Fruit fly (Drosophila melanogaster): Measurements from ENCODE around the gene croc.

Gene croc

DNA sequence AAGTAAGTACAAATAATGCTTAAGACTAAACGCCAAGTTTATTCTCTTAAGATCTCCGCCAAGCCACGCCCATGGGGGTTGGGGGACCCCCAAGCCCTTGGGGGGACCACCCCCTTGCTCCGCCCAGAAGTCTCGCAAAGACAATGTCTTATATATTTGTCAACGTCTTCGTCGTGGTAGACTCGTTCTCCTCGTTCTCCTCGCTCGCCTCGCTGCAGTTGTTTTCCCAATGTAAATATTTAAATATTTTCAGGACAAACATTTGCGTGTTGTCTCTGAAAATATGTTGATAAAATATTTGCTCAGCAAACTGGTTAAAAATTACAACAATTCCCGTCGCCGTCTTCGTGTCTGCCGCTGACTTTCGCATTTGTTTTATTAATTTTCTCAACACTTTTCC, 12.0 kb downstream of the croc start (continued):
- no peak for TF ChIP-seq E2f2 (GFP tag; IDR thresholded peaks at IDR 0.05)
- no peak for TF ChIP-seq Dek (tag; optimal IDR thresholded peaks at IDR 0.05)
- TF ChIP-seq Tbp (GFP tag; optimal IDR thresholded peaks at IDR 0.05) = no peak
- no peak for TF ChIP-seq fu2 (GFP tag; optimal IDR thresholded peaks at IDR 0.05)
- TF ChIP-seq dm (GFP tag; optimal IDR thresholded peaks at IDR 0.05) = peak; percentile 4
- no peak for TF ChIP-seq HmgD (GFP tag; optimal IDR thresholded peaks at IDR 0.05)
- peak; percentile 51; the same call in 1 of the 2 replicates for TF ChIP-seq gt (GFP tag; IDR thresholded peaks at IDR 0.05)
- no peak for TF ChIP-seq Hand (GFP tag; optimal IDR thresholded peaks at IDR 0.05)
- TF ChIP-seq pum (GFP tag; optimal IDR thresholded peaks at IDR 0.05) = peak; percentile 22
- TF ChIP-seq CG14965 (GFP tag; optimal IDR thresholded peaks at IDR 0.05; ENCODE audit: borderline replicate concordance) = peak; percentile 6
- TF ChIP-seq lab (GFP tag; optimal IDR thresholded peaks at IDR 0.05) = peak; percentile 55
- TF ChIP-seq CG9437 (GFP tag; optimal IDR thresholded peaks at IDR 0.05) = no peak
- peak; percentile 89 for TF ChIP-seq CG1603 (tag; optimal IDR thresholded peaks at IDR 0.05)
- no peak for TF ChIP-seq CG13296 (GFP tag; optimal IDR thresholded peaks at IDR 0.05)
- TF ChIP-seq gcm (GFP tag; optimal IDR thresholded peaks at IDR 0.05) = peak; percentile 75
- peak; percentile 22 for TF ChIP-seq CG17385 (GFP tag; optimal IDR thresholded peaks at IDR 0.05)
- peak; percentile 70 for TF ChIP-seq oc (tag; optimal IDR thresholded peaks at IDR 0.05)
- no peak for TF ChIP-seq psq (GFP tag; optimal IDR thresholded peaks at IDR 0.05)
- peak; percentile 68 for TF ChIP-seq CG4404 (GFP tag; IDR thresholded peaks at IDR 0.05)
- no peak for TF ChIP-seq slbo (GFP tag; IDR thresholded peaks at IDR 0.05)
- TF ChIP-seq CG11085 (GFP tag; IDR thresholded peaks at IDR 0.05) = no peak
- TF ChIP-seq Aef1 (GFP tag; IDR thresholded peaks at IDR 0.05) = no peak
- no peak for TF ChIP-seq CG2889 (GFP tag; IDR thresholded peaks at IDR 0.05)
- TF ChIP-seq CG6654 (GFP tag; optimal IDR thresholded peaks at IDR 0.05) = peak; percentile 38
- TF ChIP-seq CoRest (tag; optimal IDR thresholded peaks at IDR 0.05) = peak; percentile 76
- TF ChIP-seq zen2 (GFP tag; IDR thresholded peaks at IDR 0.05; ENCODE audit: partially characterized antibody) = no peak
- peak; percentile 65 for TF ChIP-seq D19A (tag; optimal IDR thresholded peaks at IDR 0.05)
- no peak for TF ChIP-seq CG9876 (GFP tag; optimal IDR thresholded peaks at IDR 0.05)
- TF ChIP-seq CG10959 (GFP tag; IDR thresholded peaks at IDR 0.05) = peak; percentile 74
- TF ChIP-seq Dp (GFP tag; optimal IDR thresholded peaks at IDR 0.05) = no peak
- no peak for TF ChIP-seq CG7928 (GFP tag; optimal IDR thresholded peaks at IDR 0.05)
- no peak for TF ChIP-seq dpn (GFP tag; optimal IDR thresholded peaks at IDR 0.05)
- TF ChIP-seq CG11696 (GFP tag; IDR thresholded peaks at IDR 0.05) = peak; percentile 57
- TF ChIP-seq CG14441 (GFP tag; IDR thresholded peaks at IDR 0.05) = no peak
- TF ChIP-seq CG4360 (GFP tag; IDR thresholded peaks at IDR 0.05) = peak; percentile 71
- TF ChIP-seq tx (GFP tag; optimal IDR thresholded peaks at IDR 0.05) = no peak
- peak; percentile 83 for TF ChIP-seq ci (GFP tag; IDR thresholded peaks at IDR 0.05)
- no peak for TF ChIP-seq CG9817 (tag; optimal IDR thresholded peaks at IDR 0.05)
- peak; percentile 19 for TF ChIP-seq sima (GFP tag; optimal IDR thresholded peaks at IDR 0.05)
- no peak for TF ChIP-seq CG7963 (GFP tag; IDR thresholded peaks at IDR 0.05; ENCODE audit: partially characterized antibody)
- TF ChIP-seq CG10431 (GFP tag; optimal IDR thresholded peaks at IDR 0.05) = peak; percentile 43
- peak; percentile 61 for TF ChIP-seq YL-1 (GFP tag; optimal IDR thresholded peaks at IDR 0.05)
- peak; percentile 24 for TF ChIP-seq Atf3 (GFP tag; optimal IDR thresholded peaks at IDR 0.05)
- no peak for TF ChIP-seq CG3163 (GFP tag; optimal IDR thresholded peaks at IDR 0.05)
- TF ChIP-seq CG10267 (tag; optimal IDR thresholded peaks at IDR 0.05) = peak; percentile 76
- no peak for TF ChIP-seq CG15073 (GFP tag; optimal IDR thresholded peaks at IDR 0.05)
- peak; percentile 97 for TF ChIP-seq CG7271 (tag; optimal IDR thresholded peaks at IDR 0.05)
- no peak for TF ChIP-seq CG6272 (GFP tag; IDR thresholded peaks at IDR 0.05)
- TF ChIP-seq stwl (tag; optimal IDR thresholded peaks at IDR 0.05) = no peak
- TF ChIP-seq CG10565 (GFP tag; optimal IDR thresholded peaks at IDR 0.05) = no peak
- TF ChIP-seq ind (GFP tag; optimal IDR thresholded peaks at IDR 0.05) = no peak
- TF ChIP-seq dmrt11E (tag; optimal IDR thresholded peaks at IDR 0.05) = peak; percentile 97
